Worm (Caenorhabditis elegans) whole organism, L1 larva: ENCODE data around the gene twk-34.

Experiments
- aly-2 ChIP-seq: fragments of 150-350 bp; optimal IDR thresholded peaks from 2 replicates; lab custom pipeline; 2014; ENCODE audit warnings: missing biosample characterization, missing genetic modification characterization
- ama-1 ChIP-seq: fragments of 150-350 bp; optimal IDR thresholded peaks from 2 replicates; lab custom pipeline; 2014
- blmp-1 ChIP-seq: fragments of 150-350 bp; optimal IDR thresholded peaks from 2 replicates; lab custom pipeline; 2014; ENCODE audit warnings: missing biosample characterization, missing genetic modification characterization
- elt-2 ChIP-seq: sonication (generic microtip); optimal IDR thresholded peaks from 2 replicates; lab custom pipeline; 2016; ENCODE audit warnings: missing genetic modification characterization, mild to moderate bottlenecking, inconsistent platforms, missing compliant biosample characterization, missing genetic modification reagents
- hlh-4 ChIP-seq: sonication (generic microtip); optimal IDR thresholded peaks from 2 replicates; lab custom pipeline; 2016; ENCODE audit warnings: mild to moderate bottlenecking, missing genetic modification characterization, missing compliant biosample characterization
- lir-3 ChIP-seq: sonication (generic microtip); optimal IDR thresholded peaks from 2 replicates; lab custom pipeline; 2016; ENCODE audit warnings: mild to moderate bottlenecking, missing genetic modification characterization, moderate library complexity, missing compliant biosample characterization; ENCODE audit not compliant: poor library complexity
- nhr-84 ChIP-seq: sonication (generic microtip); optimal IDR thresholded peaks from 2 replicates; lab custom pipeline; 2017; ENCODE audit warnings: missing biosample characterization, missing genetic modification characterization
- pqm-1 ChIP-seq: sonication (generic microtip); optimal IDR thresholded peaks from 3 replicates; lab custom pipeline; 2017; ENCODE audit warnings: missing biosample characterization, missing genetic modification characterization
- unc-62 ChIP-seq: fragments of 150-350 bp; optimal IDR thresholded peaks from 2 replicates; lab custom pipeline; 2014; ENCODE audit warnings: missing biosample characterization, missing genetic modification reagents, missing genetic modification characterization

ce11 chrV:15719570-15719969, 14.8 kb downstream of the twk-34 start, which contains the start of gene Y6E2A.7:
- no peak for TF ChIP-seq unc-62 (GFP tag; lab: Kevin White, UChicago)
- TF ChIP-seq elt-2 (tag; lab: Kevin White, UChicago) = no peak
- no peak for TF ChIP-seq lir-3 (tag; lab: Kevin White, UChicago)
- no peak for TF ChIP-seq ama-1 (lab: Kevin White, UChicago)
- TF ChIP-seq blmp-1 (tag; lab: Kevin White, UChicago) = no peak
- no peak for TF ChIP-seq aly-2 (tag; lab: Kevin White, UChicago)
- no peak for TF ChIP-seq hlh-4 (tag; lab: Kevin White, UChicago)
- TF ChIP-seq pqm-1 (tag; lab: Kevin White, UChicago) = no peak
- TF ChIP-seq nhr-84 = no peak
